Fruit fly (Drosophila melanogaster) whole organism, embryonic: ENCODE data around the gene mRpL48.

Experiments
- Antp ChIP-seq: fragments of 200-800 bp; sonication (Bioruptor generic); optimal IDR thresholded peaks from 3 replicates; lab custom pipeline; 2016; ENCODE audit warnings: missing biosample characterization, missing genetic modification characterization
- B-H2 ChIP-seq: fragments of 200-800 bp; sonication (Bioruptor generic); optimal IDR thresholded peaks from 2 replicates; lab custom pipeline; 2018; ENCODE audit warnings: missing biosample characterization, mild to moderate bottlenecking, missing genetic modification characterization
- CG10267 ChIP-seq: fragments of 200-800 bp; sonication (Bioruptor generic); optimal IDR thresholded peaks from 2 replicates; lab custom pipeline; 2018; ENCODE audit warnings: missing biosample characterization, mild to moderate bottlenecking, missing genetic modification characterization, moderate library complexity
- CG10462 ChIP-seq: fragments of 200-800 bp; sonication (Bioruptor generic); optimal IDR thresholded peaks from 2 replicates; lab custom pipeline; 2016; ENCODE audit warnings: missing biosample characterization, missing genetic modification characterization
- CG13287 ChIP-seq: fragments of 200-800 bp; sonication (Bioruptor generic); IDR thresholded peaks from 2 replicates; pipeline ENCODE4 v1.3.6; 2022; ENCODE audit warnings: missing biosample characterization, missing genetic modification characterization; ENCODE audit not compliant: partially characterized antibody
- CG13624 ChIP-seq: fragments of 200-800 bp; sonication (Bioruptor generic); optimal IDR thresholded peaks from 2 replicates; lab custom pipeline; 2016; ENCODE audit warnings: missing biosample characterization, missing genetic modification characterization
- CG14667 ChIP-seq: fragments of 200-800 bp; sonication (Bioruptor generic); IDR thresholded peaks from 2 replicates; pipeline ENCODE4 v1.3.6; 2022; ENCODE audit warnings: missing biosample characterization, missing genetic modification characterization
- CG1602 ChIP-seq: fragments of 200-800 bp; sonication (Bioruptor generic); optimal IDR thresholded peaks from 3 replicates; lab custom pipeline; 2016; ENCODE audit warnings: missing biosample characterization, missing genetic modification characterization
- CG17186 ChIP-seq: fragments of 200-800 bp; sonication (Bioruptor generic); optimal IDR thresholded peaks from 3 replicates; lab custom pipeline; 2017; ENCODE audit warnings: missing biosample characterization, missing genetic modification reagents, missing genetic modification characterization
- CG18476 ChIP-seq: fragments of 200-800 bp; sonication (Bioruptor generic); optimal IDR thresholded peaks from 2 replicates; lab custom pipeline; 2016; ENCODE audit warnings: missing biosample characterization, mild to moderate bottlenecking, missing genetic modification characterization
- CG18764 ChIP-seq: fragments of 200-800 bp; sonication (Bioruptor generic); optimal IDR thresholded peaks from 3 replicates; lab custom pipeline; 2016; ENCODE audit warnings: missing biosample characterization, missing genetic modification characterization
- CG2116 ChIP-seq: fragments of 200-800 bp; sonication (Bioruptor generic); optimal IDR thresholded peaks from 3 replicates; lab custom pipeline; 2018; ENCODE audit warnings: missing biosample characterization, mild to moderate bottlenecking, missing genetic modification characterization
- CG2712 ChIP-seq: fragments of 200-800 bp; optimal IDR thresholded peaks from 3 replicates; lab custom pipeline; 2019; ENCODE audit warnings: missing biosample characterization, mild to moderate bottlenecking, missing genetic modification characterization, moderate library complexity
- CG31224 ChIP-seq: fragments of 200-800 bp; sonication (Bioruptor generic); IDR thresholded peaks from 2 replicates; pipeline ENCODE4 v1.3.6; 2022; ENCODE audit warnings: missing biosample characterization, missing genetic modification characterization
- CG32772 ChIP-seq: fragments of 200-800 bp; sonication (Bioruptor generic); IDR thresholded peaks from 2 replicates; pipeline ENCODE4 v1.3.6; 2022; ENCODE audit warnings: missing biosample characterization, missing genetic modification characterization
- CG33557 ChIP-seq: fragments of 200-800 bp; sonication (Bioruptor generic); optimal IDR thresholded peaks from 2 replicates; lab custom pipeline; 2019; ENCODE audit warnings: missing biosample characterization, mild to moderate bottlenecking, missing genetic modification characterization, moderate library complexity
- CG4328 ChIP-seq: fragments of 200-800 bp; sonication (Bioruptor generic); optimal IDR thresholded peaks from 3 replicates; lab custom pipeline; 2017; ENCODE audit warnings: missing biosample characterization, missing genetic modification reagents, missing genetic modification characterization
- CG4617 ChIP-seq: fragments of 200-800 bp; sonication (Bioruptor generic); optimal IDR thresholded peaks from 3 replicates; lab custom pipeline; 2016; ENCODE audit warnings: missing biosample characterization, missing genetic modification characterization, borderline replicate concordance
- CG5245 ChIP-seq: fragments of 200-800 bp; sonication (Bioruptor generic); optimal IDR thresholded peaks from 3 replicates; lab custom pipeline; 2016; ENCODE audit warnings: missing biosample characterization, missing genetic modification characterization
- CG6689 ChIP-seq: fragments of 200-800 bp; sonication (Bioruptor generic); IDR thresholded peaks from 2 replicates; pipeline ENCODE4 v1.3.6; 2022; ENCODE audit warnings: missing biosample characterization, missing genetic modification characterization
- CG7786 ChIP-seq: fragments of 200-800 bp; sonication (Bioruptor generic); optimal IDR thresholded peaks from 2 replicates; lab custom pipeline; 2016; ENCODE audit warnings: missing biosample characterization, missing genetic modification characterization
- CG7987 ChIP-seq: fragments of 200-800 bp; sonication (Bioruptor generic); optimal IDR thresholded peaks from 2 replicates; lab custom pipeline; 2018; ENCODE audit warnings: missing biosample characterization, mild to moderate bottlenecking, missing genetic modification characterization, moderate library complexity
- CG8765 ChIP-seq: fragments of 200-800 bp; sonication (Bioruptor generic); IDR thresholded peaks from 2 replicates; pipeline ENCODE4 v1.3.6; 2022; ENCODE audit warnings: missing biosample characterization, missing genetic modification characterization
- CG9437 ChIP-seq: fragments of 200-800 bp; sonication (Bioruptor generic); optimal IDR thresholded peaks from 2 replicates; lab custom pipeline; 2018; ENCODE audit warnings: missing biosample characterization, mild to moderate bottlenecking, missing genetic modification characterization
- Dip2 ChIP-seq: fragments of 200-800 bp; sonication (Bioruptor generic); IDR thresholded peaks from 2 replicates; pipeline ENCODE4 v1.3.6; 2022; ENCODE audit warnings: missing biosample characterization, missing genetic modification characterization
- Med ChIP-seq: fragments of 200-800 bp; sonication (Bioruptor generic); peaks from one replicate; lab custom pipeline; 2016; ENCODE audit warnings: missing biosample characterization, missing genetic modification characterization, mild to moderate bottlenecking, inconsistent platforms, moderate library complexity
- Neu2 ChIP-seq: fragments of 200-800 bp; sonication (Bioruptor generic); optimal IDR thresholded peaks from 3 replicates; lab custom pipeline; 2016; ENCODE audit warnings: missing biosample characterization, missing genetic modification characterization, borderline replicate concordance
- Opbp ChIP-seq: fragments of 200-800 bp; sonication (Bioruptor generic); IDR thresholded peaks from 3 replicates; pipeline ENCODE4 v1.3.6; 2022; ENCODE audit warnings: missing biosample characterization, missing genetic modification characterization; ENCODE audit not compliant: partially characterized antibody
- Ssrp ChIP-seq: fragments of 200-800 bp; sonication (Bioruptor generic); optimal IDR thresholded peaks from 2 replicates; lab custom pipeline; 2018; ENCODE audit warnings: missing biosample characterization, mild to moderate bottlenecking, missing genetic modification characterization, moderate library complexity
- br ChIP-seq: fragments of >200 bp; optimal IDR thresholded peaks from 2 replicates; lab custom pipeline; 2017
- caup ChIP-seq: fragments of 200-800 bp; sonication (Bioruptor generic); optimal IDR thresholded peaks from 3 replicates; lab custom pipeline; 2017; ENCODE audit warnings: missing biosample characterization, mild to moderate bottlenecking, missing genetic modification characterization, moderate library complexity; ENCODE audit not compliant: severe bottlenecking
- disco-r ChIP-seq: fragments of 200-800 bp; sonication (Bioruptor generic); optimal IDR thresholded peaks from 2 replicates; lab custom pipeline; 2016; ENCODE audit warnings: missing biosample characterization, missing genetic modification characterization
- esg ChIP-seq: fragments of 200-800 bp; sonication (Bioruptor generic); conservative IDR thresholded peaks from 2 replicates; pipeline ENCODE4 v1.3.6; 2022; ENCODE audit warnings: missing biosample characterization, missing genetic modification characterization
- ewg ChIP-seq: fragments of 200-800 bp; sonication (Bioruptor generic); optimal IDR thresholded peaks from 3 replicates; lab custom pipeline; 2017; ENCODE audit warnings: mild to moderate bottlenecking, missing biosample characterization, missing genetic modification reagents, missing genetic modification characterization
- her ChIP-seq: fragments of 200-800 bp; sonication (Bioruptor generic); optimal IDR thresholded peaks from 2 replicates; lab custom pipeline; 2016; ENCODE audit warnings: missing biosample characterization, missing genetic modification characterization
- hkb ChIP-seq, 2 experiments: fragments of 200-800 bp in 1 of 2; fragments of >200 bp in 1 of 2; sonication (Bioruptor generic) in 1 of 2; IDR thresholded peaks in 1 of 2; optimal IDR thresholded peaks in 1 of 2; 2 replicates each; pipeline versions ENCODE4 v1.3.6 to Lab custom; 2017 to 2022; ENCODE audit warnings: missing biosample characterization in 1 of 2, missing genetic modification characterization in 1 of 2
- inv ChIP-seq: fragments of 200-800 bp; sonication (Bioruptor generic); IDR thresholded peaks from 2 replicates; pipeline ENCODE4 v1.3.6; 2022; ENCODE audit warnings: missing biosample characterization, missing genetic modification characterization; ENCODE audit not compliant: partially characterized antibody
- ken ChIP-seq: fragments of 200-800 bp; sonication (Bioruptor generic); IDR thresholded peaks from 3 replicates; pipeline ENCODE4 v1.3.6; 2022; ENCODE audit warnings: missing biosample characterization, missing genetic modification characterization
- lmd ChIP-seq: fragments of 200-800 bp; sonication (Bioruptor generic); IDR thresholded peaks from 2 replicates; pipeline ENCODE4 v1.3.6; 2022; ENCODE audit warnings: missing biosample characterization, missing genetic modification characterization
- lola ChIP-seq, 3 experiments: fragments of >200 bp in 2 of 3; fragments of 200-800 bp in 1 of 3; sonication (Bioruptor generic) in 1 of 3; optimal IDR thresholded peaks; 2 replicates each; lab custom pipeline; 2017 to 2019; ENCODE audit warnings: missing biosample characterization in 3 of 3, missing genetic modification characterization in 3 of 3, mild to moderate bottlenecking in 1 of 3, moderate library complexity in 1 of 3
- nau ChIP-seq: fragments of 200-800 bp; sonication (Bioruptor generic); optimal IDR thresholded peaks from 3 replicates; lab custom pipeline; 2017; ENCODE audit warnings: missing biosample characterization, mild to moderate bottlenecking, missing genetic modification characterization, missing genetic modification reagents
- nom ChIP-seq: fragments of 200-800 bp; sonication (Bioruptor generic); optimal IDR thresholded peaks from 2 replicates; lab custom pipeline; 2017; ENCODE audit warnings: missing biosample characterization, missing genetic modification characterization, mild to moderate bottlenecking, moderate library complexity, missing genetic modification reagents
- onecut ChIP-seq: fragments of 200-800 bp; sonication (Bioruptor generic); IDR thresholded peaks from 2 replicates; pipeline ENCODE4 v1.3.6; 2022; ENCODE audit warnings: missing biosample characterization, missing genetic modification characterization
- scrt ChIP-seq: fragments of 200-800 bp; sonication (Bioruptor generic); optimal IDR thresholded peaks from 2 replicates; lab custom pipeline; 2018; ENCODE audit warnings: missing biosample characterization, mild to moderate bottlenecking, missing genetic modification characterization, moderate library complexity
- slbo ChIP-seq: fragments of 200-800 bp; sonication (Bioruptor generic); IDR thresholded peaks from 2 replicates; pipeline ENCODE4 v1.3.6; 2022; ENCODE audit warnings: missing biosample characterization, missing genetic modification characterization
- slou ChIP-seq: fragments of 200-800 bp; sonication (Bioruptor generic); optimal IDR thresholded peaks from 3 replicates; lab custom pipeline; 2016; ENCODE audit warnings: missing biosample characterization, missing genetic modification characterization
- so ChIP-seq: fragments of 200-800 bp; sonication (Bioruptor generic); IDR thresholded peaks from 3 replicates; pipeline ENCODE4 v1.3.6; 2022; ENCODE audit warnings: missing biosample characterization, missing genetic modification characterization
- sob ChIP-seq: fragments of 200-800 bp; sonication (Bioruptor generic); IDR thresholded peaks from 2 replicates; pipeline ENCODE4 v1.3.6; 2022; ENCODE audit warnings: missing biosample characterization, missing genetic modification characterization
- tgo ChIP-seq: fragments of 200-800 bp; sonication (Bioruptor generic); IDR thresholded peaks from 3 replicates; pipeline ENCODE4 v1.3.6; 2022; ENCODE audit warnings: missing biosample characterization, missing genetic modification characterization
- wdn ChIP-seq: fragments of 200-800 bp; sonication (Bioruptor generic); IDR thresholded peaks from 2 replicates; pipeline ENCODE4 v1.3.6; 2022; ENCODE audit warnings: missing biosample characterization, missing genetic modification characterization
- z ChIP-seq: fragments of 200-800 bp; sonication (Bioruptor generic); IDR thresholded peaks from 3 replicates; pipeline ENCODE4 v1.3.6; 2022; ENCODE audit warnings: missing biosample characterization, missing genetic modification characterization

mRpL48 gene

DNA sequence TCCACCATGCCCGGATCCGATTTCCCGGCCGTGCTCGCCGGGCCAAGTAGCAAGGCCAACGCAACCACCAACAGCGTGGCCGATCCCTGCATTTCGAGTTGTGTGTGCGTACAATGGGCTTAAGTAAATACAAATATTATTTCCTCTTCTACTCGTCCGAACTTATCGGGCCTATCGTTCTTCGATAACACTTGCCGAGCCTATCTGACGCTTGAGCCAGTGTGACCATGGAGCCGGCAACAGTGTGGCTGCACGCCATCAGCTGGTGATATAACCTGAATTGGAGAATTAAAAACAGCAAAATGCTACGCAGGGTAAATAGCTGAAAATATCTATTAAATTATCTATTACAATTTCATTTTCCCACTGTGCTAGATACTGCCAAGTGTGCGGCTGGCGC, at the start of gene mRpL48, which contains the start of gene CG17660 (continued):
- TF ChIP-seq CG8765 (GFP tag; lab: Robert Waterston, UW), result no peak
- TF ChIP-seq CG4328 (GFP tag; lab: Kevin White, UChicago), result no peak
- no peak for TF ChIP-seq lola (GFP tag; optimal IDR thresholded peaks at IDR 0.05; lab: Kevin White, UChicago)
- TF ChIP-seq CG7786 (GFP tag; lab: Kevin White, UChicago), result no peak
- TF ChIP-seq CG14667 (GFP tag; lab: Robert Waterston, UW), result no peak
- TF ChIP-seq Med (GFP tag; lab: Kevin White, UChicago), result peak; percentile 86
- TF ChIP-seq CG10267 (tag; lab: Kevin White, UChicago), result peak; percentile 43
- peak; percentile 89 for TF ChIP-seq CG4617 (GFP tag; lab: Kevin White, UChicago)
- TF ChIP-seq scrt (GFP tag; lab: Kevin White, UChicago), result no peak
- TF ChIP-seq CG5245 (GFP tag; lab: Kevin White, UChicago), result no peak
- peak; percentile 67; the same call in 2 of the 3 replicates for TF ChIP-seq Opbp (GFP tag; lab: Robert Waterston, UW)
- no peak for TF ChIP-seq slbo (GFP tag; lab: Robert Waterston, UW)
- TF ChIP-seq CG31224 (GFP tag; lab: Robert Waterston, UW), result no peak
- TF ChIP-seq CG2116 (GFP tag; lab: Kevin White, UChicago), result peak; percentile 81
- TF ChIP-seq CG9437 (GFP tag; lab: Kevin White, UChicago), result peak; percentile 32
- TF ChIP-seq disco-r (GFP tag; lab: Kevin White, UChicago), result peak; percentile 7
- no peak for TF ChIP-seq CG18764 (GFP tag; lab: Kevin White, UChicago)
- peak; percentile 74 for TF ChIP-seq CG17186 (GFP tag; lab: Kevin White, UChicago)
- no peak for TF ChIP-seq CG1602
- TF ChIP-seq onecut (GFP tag; lab: Robert Waterston, UW), result no peak
- TF ChIP-seq B-H2 (GFP tag; lab: Kevin White, UChicago), result peak; percentile 39
- no peak for TF ChIP-seq so (GFP tag; lab: Robert Waterston, UW)
- no peak for TF ChIP-seq CG2712 (tag; lab: Kevin White, UChicago)
- TF ChIP-seq Antp (GFP tag; lab: Kevin White, UChicago), result no peak
- TF ChIP-seq hkb (optimal IDR thresholded peaks at IDR 0.05; lab: Kevin White, UChicago), result no peak
- TF ChIP-seq hkb (GFP tag; IDR thresholded peaks at IDR 0.05; lab: Robert Waterston, UW), result no peak
- TF ChIP-seq tgo, result no peak
- peak; percentile 22 for TF ChIP-seq caup (GFP tag; lab: Kevin White, UChicago)
- TF ChIP-seq z, result no peak
- TF ChIP-seq CG7987, result peak; percentile 49
- no peak for TF ChIP-seq CG6689
- TF ChIP-seq wdn (GFP tag; lab: Robert Waterston, UW), result no peak
- peak; percentile 27; the same call in 1 of the 2 replicates for TF ChIP-seq sob
- TF ChIP-seq nau (GFP tag; lab: Kevin White, UChicago), result no peak
- no peak for TF ChIP-seq Neu2
- peak; percentile 7 for TF ChIP-seq ewg (GFP tag; lab: Kevin White, UChicago)
- no peak for TF ChIP-seq esg
- TF ChIP-seq slou, result no peak
- TF ChIP-seq ken (GFP tag; lab: Robert Waterston, UW), result no peak
- no peak for TF ChIP-seq lmd
- TF ChIP-seq CG13287 (GFP tag; lab: Robert Waterston, UW), result peak; percentile 77
- peak; percentile 25 for TF ChIP-seq CG13624
- TF ChIP-seq br (lab: Kevin White, UChicago), result no peak
- TF ChIP-seq inv (GFP tag; lab: Robert Waterston, UW), result peak; percentile 52
- TF ChIP-seq CG32772 (GFP tag; lab: Robert Waterston, UW), result no peak
- peak; percentile 7 for TF ChIP-seq CG33557
- TF ChIP-seq Ssrp (tag; lab: Kevin White, UChicago), result no peak
- no peak for TF ChIP-seq nom (GFP tag; lab: Kevin White, UChicago)
- TF ChIP-seq her (GFP tag; lab: Kevin White, UChicago), result peak; percentile 23
- TF ChIP-seq CG18476, result no peak
- TF ChIP-seq Dip2 (GFP tag; lab: Robert Waterston, UW), result no peak
- no peak for TF ChIP-seq CG10462
